In genomic region chr2L:15339601-15340000, dm6 we compare ENCODE assay signal across 1 fruit fly cellular context.
TF ChIP-seq lines count a peak whose summit lies in the region.

No protein-coding gene starts in this region.

TF ChIP-seq in whole organism, embryonic, 481 proteins besides CTCF, POLR2A, EP300 and RAD21 (continued from another document and continues in another):
- no peak for TF ChIP-seq Dip3 (GFP tag; optimal IDR thresholded peaks at IDR 0.05; lab: Kevin White, UChicago)
- no peak for TF ChIP-seq Sin3A (optimal IDR thresholded peaks at IDR 0.05; lab: Kevin White, UChicago)
- TF ChIP-seq hkb (optimal IDR thresholded peaks at IDR 0.05; lab: Kevin White, UChicago) = no peak
- TF ChIP-seq hkb (GFP tag; IDR thresholded peaks at IDR 0.05; lab: Robert Waterston, UW) = no peak
- no peak for TF ChIP-seq MESR4 (GFP tag; optimal IDR thresholded peaks at IDR 0.05; lab: Kevin White, UChicago)
- 0 out of 3 replicates have a peak, but pooled peaks have one; percentile 19 for TF ChIP-seq dysf (GFP tag; IDR thresholded peaks at IDR 0.05; lab: Robert Waterston, UW)
- TF ChIP-seq CG4707 (GFP tag; optimal IDR thresholded peaks at IDR 0.05; lab: Kevin White, UChicago) = no peak
- TF ChIP-seq trh (GFP tag; optimal IDR thresholded peaks at IDR 0.05; lab: Kevin White, UChicago) = no peak
- no peak for TF ChIP-seq HmgZ (tag; optimal IDR thresholded peaks at IDR 0.05; lab: Kevin White, UChicago)
- no peak for TF ChIP-seq dan (GFP tag; IDR thresholded peaks at IDR 0.05; lab: Robert Waterston, UW)
- TF ChIP-seq chinmo (GFP tag; IDR thresholded peaks at IDR 0.05; lab: Robert Waterston, UW; ENCODE audit: partially characterized antibody) = peak; percentile 61; the same call in 2 of the 4 replicates
- TF ChIP-seq CG6272 (GFP tag; IDR thresholded peaks at IDR 0.05; lab: Robert Waterston, UW) = no peak
- no peak for TF ChIP-seq pnt (GFP tag; optimal IDR thresholded peaks at IDR 0.05; lab: Kevin White, UChicago)
- TF ChIP-seq CG11695 (GFP tag; IDR thresholded peaks at IDR 0.05; lab: Robert Waterston, UW) = no peak
- no peak for TF ChIP-seq oc (tag; optimal IDR thresholded peaks at IDR 0.05; lab: Kevin White, UChicago)
- peak; percentile 65 for TF ChIP-seq CG1832 (GFP tag; optimal IDR thresholded peaks at IDR 0.05; lab: Kevin White, UChicago)
- TF ChIP-seq Atf-2 (GFP tag; optimal IDR thresholded peaks at IDR 0.05; lab: Kevin White, UChicago) = no peak
- no peak for TF ChIP-seq chn (GFP tag; optimal IDR thresholded peaks at IDR 0.05; lab: Kevin White, UChicago)
- TF ChIP-seq CG3163 (GFP tag; optimal IDR thresholded peaks at IDR 0.05; lab: Kevin White, UChicago) = no peak
- peak; percentile 84 for TF ChIP-seq Vsx1 (GFP tag; optimal IDR thresholded peaks at IDR 0.05; lab: Kevin White, UChicago)
- no peak for TF ChIP-seq gro (GFP tag; optimal IDR thresholded peaks at IDR 0.05; lab: Kevin White, UChicago)
- no peak for TF ChIP-seq CG5180 (GFP tag; optimal IDR thresholded peaks at IDR 0.05; lab: Kevin White, UChicago)
- TF ChIP-seq otp (GFP tag; IDR thresholded peaks at IDR 0.05; lab: Robert Waterston, UW) = peak; percentile 31; the same call in 1 of the 3 replicates
- no peak for TF ChIP-seq B-H1 (GFP tag; IDR thresholded peaks at IDR 0.05; lab: Robert Waterston, UW)
- TF ChIP-seq gfzf (GFP tag; optimal IDR thresholded peaks at IDR 0.05; lab: Kevin White, UChicago) = no peak
- no peak for TF ChIP-seq CG12769 (tag; optimal IDR thresholded peaks at IDR 0.05; lab: Kevin White, UChicago)
- no peak for TF ChIP-seq odd (GFP tag; optimal IDR thresholded peaks at IDR 0.05; lab: Kevin White, UChicago)
- peak; percentile 73 for TF ChIP-seq Deaf1 (tag; optimal IDR thresholded peaks at IDR 0.05; lab: Kevin White, UChicago)
- TF ChIP-seq exex (tag; optimal IDR thresholded peaks at IDR 0.05; lab: Kevin White, UChicago) = no peak
- TF ChIP-seq tgo (GFP tag; IDR thresholded peaks at IDR 0.05; lab: Robert Waterston, UW) = no peak
- TF ChIP-seq Mad (GFP tag; optimal IDR thresholded peaks at IDR 0.05; lab: Kevin White, UChicago) = no peak
- TF ChIP-seq gsb (GFP tag; IDR thresholded peaks at IDR 0.05; lab: Robert Waterston, UW) = no peak
- peak; percentile 33 to 38 for TF ChIP-seq Trl (optimal IDR thresholded peaks at IDR 0.05; lab: Kevin White, UChicago)
- no peak for TF ChIP-seq Trl (GFP tag; optimal IDR thresholded peaks at IDR 0.05; lab: Kevin White, UChicago)
- no peak for TF ChIP-seq ranshi (GFP tag; IDR thresholded peaks at IDR 0.05; lab: Robert Waterston, UW)
- TF ChIP-seq grau (tag; optimal IDR thresholded peaks at IDR 0.05; lab: Kevin White, UChicago) = no peak
- 0 out of 2 replicates have a peak, but pooled peaks have one; percentile 20 for TF ChIP-seq ttk (GFP tag; IDR thresholded peaks at IDR 0.05; lab: Robert Waterston, UW)
- TF ChIP-seq CG1024 (GFP tag; IDR thresholded peaks at IDR 0.05; lab: Robert Waterston, UW) = no peak
- no peak for TF ChIP-seq CG1233 (GFP tag; optimal IDR thresholded peaks at IDR 0.05; lab: Kevin White, UChicago)
- TF ChIP-seq E2f1 (GFP tag; IDR thresholded peaks at IDR 0.05; lab: Robert Waterston, UW) = no peak
- no peak for TF ChIP-seq CG10274 (GFP tag; optimal IDR thresholded peaks at IDR 0.05; lab: Kevin White, UChicago)
- TF ChIP-seq Hr51 (GFP tag; optimal IDR thresholded peaks at IDR 0.05; lab: Kevin White, UChicago) = no peak
- TF ChIP-seq sd (tag; optimal IDR thresholded peaks at IDR 0.05; lab: Kevin White, UChicago) = peak; percentile 38
- no peak for TF ChIP-seq croc (GFP tag; conservative IDR thresholded peaks at IDR 0.05; lab: Robert Waterston, UW)
- no peak for TF ChIP-seq CG3281 (GFP tag; optimal IDR thresholded peaks at IDR 0.05; lab: Kevin White, UChicago)
- TF ChIP-seq Lhr (GFP tag; optimal IDR thresholded peaks at IDR 0.05; lab: Kevin White, UChicago) = no peak
- TF ChIP-seq bowl (GFP tag; IDR thresholded peaks at IDR 0.05; lab: Robert Waterston, UW) = no peak
- no peak for TF ChIP-seq CG17612 (GFP tag; IDR thresholded peaks at IDR 0.05; lab: Robert Waterston, UW)
- no peak for TF ChIP-seq CG10565 (GFP tag; optimal IDR thresholded peaks at IDR 0.05; lab: Kevin White, UChicago)
- TF ChIP-seq run (tag; optimal IDR thresholded peaks at IDR 0.05; lab: Kevin White, UChicago) = no peak
- TF ChIP-seq Dad (GFP tag; optimal IDR thresholded peaks at IDR 0.05; lab: Kevin White, UChicago) = no peak
- no peak for TF ChIP-seq sim (GFP tag; IDR thresholded peaks at IDR 0.05; lab: Robert Waterston, UW)
- TF ChIP-seq CG17385 (GFP tag; optimal IDR thresholded peaks at IDR 0.05; lab: Kevin White, UChicago) = no peak
- no peak for TF ChIP-seq MTF-1 (GFP tag; optimal IDR thresholded peaks at IDR 0.05; lab: Kevin White, UChicago; ENCODE audit: borderline replicate concordance)
- no peak for TF ChIP-seq lov (optimal IDR thresholded peaks at IDR 0.05; lab: Kevin White, UChicago)
- peak; percentile 43; the same call in 1 of the 3 replicates for TF ChIP-seq lov (GFP tag; IDR thresholded peaks at IDR 0.05; lab: Robert Waterston, UW)
- no peak for TF ChIP-seq Drgx (GFP tag; IDR thresholded peaks at IDR 0.05; lab: Robert Waterston, UW)
- no peak for TF ChIP-seq CG7987 (GFP tag; optimal IDR thresholded peaks at IDR 0.05; lab: Kevin White, UChicago)
- no peak for TF ChIP-seq HLHmδ (GFP tag; optimal IDR thresholded peaks at IDR 0.05; lab: Kevin White, UChicago)
- no peak for TF ChIP-seq Hr78 (GFP tag; optimal IDR thresholded peaks at IDR 0.05; lab: Kevin White, UChicago)
- no peak for TF ChIP-seq Bgb (GFP tag; IDR thresholded peaks at IDR 0.05; lab: Robert Waterston, UW; ENCODE audit: partially characterized antibody)
- TF ChIP-seq CG10462 (GFP tag; optimal IDR thresholded peaks at IDR 0.05; lab: Kevin White, UChicago) = no peak
- no peak for TF ChIP-seq Oaz (GFP tag; IDR thresholded peaks at IDR 0.05; lab: Robert Waterston, UW)
- TF ChIP-seq sna (GFP tag; IDR thresholded peaks at IDR 0.05; lab: Robert Waterston, UW; ENCODE audit: partially characterized antibody) = peak; percentile 47; the same call in 1 of the 2 replicates
- TF ChIP-seq NC2β (GFP tag; optimal IDR thresholded peaks at IDR 0.05; lab: Kevin White, UChicago) = no peak
- no peak for TF ChIP-seq dimm (GFP tag; IDR thresholded peaks at IDR 0.05; lab: Robert Waterston, UW)
- TF ChIP-seq Asciz (GFP tag; optimal IDR thresholded peaks at IDR 0.05; lab: Kevin White, UChicago) = no peak
- no peak for TF ChIP-seq pfk (GFP tag; optimal IDR thresholded peaks at IDR 0.05; lab: Kevin White, UChicago)
- TF ChIP-seq crol (GFP tag; IDR thresholded peaks at IDR 0.05; lab: Robert Waterston, UW) = peak; percentile 87
- no peak for TF ChIP-seq CG2129 (GFP tag; IDR thresholded peaks at IDR 0.05; lab: Robert Waterston, UW; ENCODE audit: partially characterized antibody)
- TF ChIP-seq fd96Cb (tag; optimal IDR thresholded peaks at IDR 0.05; lab: Kevin White, UChicago) = no peak
- no peak for TF ChIP-seq HmgD (GFP tag; optimal IDR thresholded peaks at IDR 0.05; lab: Kevin White, UChicago)
- no peak for TF ChIP-seq Antp (GFP tag; optimal IDR thresholded peaks at IDR 0.05; lab: Kevin White, UChicago)
- no peak for TF ChIP-seq Tbp (GFP tag; optimal IDR thresholded peaks at IDR 0.05; lab: Kevin White, UChicago)
- TF ChIP-seq Rfx (GFP tag; IDR thresholded peaks at IDR 0.05; lab: Robert Waterston, UW) = 0 out of 2 replicates have a peak, but pooled peaks have one; percentile 31
- no peak for TF ChIP-seq CG6254 (GFP tag; optimal IDR thresholded peaks at IDR 0.05; lab: Kevin White, UChicago)
- no peak for TF ChIP-seq aop (GFP tag; IDR thresholded peaks at IDR 0.05; lab: Robert Waterston, UW)
- TF ChIP-seq knrl (GFP tag; IDR thresholded peaks at IDR 0.05; lab: Robert Waterston, UW; ENCODE audit: partially characterized antibody) = no peak
- no peak for TF ChIP-seq CG30431 (GFP tag; optimal IDR thresholded peaks at IDR 0.05; lab: Kevin White, UChicago)
- TF ChIP-seq Hr3 (GFP tag; optimal IDR thresholded peaks at IDR 0.05; lab: Kevin White, UChicago) = no peak
- no peak for TF ChIP-seq CG6854 (GFP tag; optimal IDR thresholded peaks at IDR 0.05; lab: Kevin White, UChicago)
- no peak for TF ChIP-seq stc (GFP tag; IDR thresholded peaks at IDR 0.05; lab: Robert Waterston, UW)
- no peak for TF ChIP-seq CG15601 (tag; optimal IDR thresholded peaks at IDR 0.05; lab: Kevin White, UChicago)
- TF ChIP-seq CG2712 (tag; optimal IDR thresholded peaks at IDR 0.05; lab: Kevin White, UChicago) = no peak
- TF ChIP-seq Dip2 (GFP tag; IDR thresholded peaks at IDR 0.05; lab: Robert Waterston, UW) = no peak
- TF ChIP-seq jigr1 (GFP tag; IDR thresholded peaks at IDR 0.05; lab: Robert Waterston, UW) = no peak
- no peak for TF ChIP-seq psq (GFP tag; optimal IDR thresholded peaks at IDR 0.05; lab: Kevin White, UChicago)
- TF ChIP-seq CG14441 (GFP tag; IDR thresholded peaks at IDR 0.05; lab: Robert Waterston, UW) = no peak
- TF ChIP-seq chif (GFP tag; optimal IDR thresholded peaks at IDR 0.05; lab: Kevin White, UChicago) = no peak
- no peak for TF ChIP-seq CG18011 (GFP tag; optimal IDR thresholded peaks at IDR 0.05; lab: Kevin White, UChicago)
- TF ChIP-seq Nf-YA (GFP tag; IDR thresholded peaks at IDR 0.05; lab: Robert Waterston, UW) = no peak
- no peak for TF ChIP-seq CG18476 (GFP tag; optimal IDR thresholded peaks at IDR 0.05; lab: Kevin White, UChicago)
- TF ChIP-seq Ravus (GFP tag; IDR thresholded peaks at IDR 0.05; lab: Robert Waterston, UW) = no peak
- no peak for TF ChIP-seq sens (GFP tag; lab: Kevin White, UChicago)
- no peak for TF ChIP-seq CG3847 (GFP tag; IDR thresholded peaks at IDR 0.05; lab: Robert Waterston, UW)
- TF ChIP-seq Nf-YB (GFP tag; optimal IDR thresholded peaks at IDR 0.05; lab: Kevin White, UChicago) = peak; percentile 92
- TF ChIP-seq CG32532 (GFP tag; IDR thresholded peaks at IDR 0.05; lab: Robert Waterston, UW) = no peak
- TF ChIP-seq nau (GFP tag; optimal IDR thresholded peaks at IDR 0.05; lab: Kevin White, UChicago) = no peak
- TF ChIP-seq Myb (GFP tag; optimal IDR thresholded peaks at IDR 0.05; lab: Kevin White, UChicago) = no peak
- TF ChIP-seq HLH4C (GFP tag; IDR thresholded peaks at IDR 0.05; lab: Robert Waterston, UW; ENCODE audit: partially characterized antibody) = no peak
- TF ChIP-seq CG15479 (GFP tag; optimal IDR thresholded peaks at IDR 0.05; lab: Kevin White, UChicago) = no peak
- TF ChIP-seq vvl (GFP tag; IDR thresholded peaks at IDR 0.05; lab: Robert Waterston, UW) = peak; percentile 43; the same call in 1 of the 2 replicates
- TF ChIP-seq Atf6 (GFP tag; IDR thresholded peaks at IDR 0.05; lab: Robert Waterston, UW) = no peak
- TF ChIP-seq CG6813 (GFP tag; optimal IDR thresholded peaks at IDR 0.05; lab: Kevin White, UChicago) = no peak
- no peak for TF ChIP-seq CkIIα-i1 (GFP tag; IDR thresholded peaks at IDR 0.05; lab: Robert Waterston, UW)
- no peak for TF ChIP-seq caup (GFP tag; optimal IDR thresholded peaks at IDR 0.05; lab: Kevin White, UChicago; ENCODE audit: severe bottlenecking)
- no peak for TF ChIP-seq Hmx (GFP tag; optimal IDR thresholded peaks at IDR 0.05; lab: Kevin White, UChicago)
- no peak for TF ChIP-seq CG8089 (GFP tag; optimal IDR thresholded peaks at IDR 0.05; lab: Kevin White, UChicago)
- TF ChIP-seq gce (GFP tag; IDR thresholded peaks at IDR 0.05; lab: Robert Waterston, UW) = no peak
- no peak for TF ChIP-seq sug (tag; optimal IDR thresholded peaks at IDR 0.05; lab: Kevin White, UChicago)
- no peak for TF ChIP-seq wdn (GFP tag; IDR thresholded peaks at IDR 0.05; lab: Robert Waterston, UW)
- no peak for TF ChIP-seq corto (GFP tag; optimal IDR thresholded peaks at IDR 0.05; lab: Kevin White, UChicago)
- no peak for TF ChIP-seq CG7745 (tag; optimal IDR thresholded peaks at IDR 0.05; lab: Kevin White, UChicago)
- TF ChIP-seq Gsc (GFP tag; IDR thresholded peaks at IDR 0.05; lab: Robert Waterston, UW) = no peak
- no peak for TF ChIP-seq CG13424 (tag; optimal IDR thresholded peaks at IDR 0.05; lab: Kevin White, UChicago)
- TF ChIP-seq usp (GFP tag; optimal IDR thresholded peaks at IDR 0.05; lab: Kevin White, UChicago) = no peak
- TF ChIP-seq lola (GFP tag; optimal IDR thresholded peaks at IDR 0.05; lab: Kevin White, UChicago) = no peak
- no peak for TF ChIP-seq Scr (GFP tag; IDR thresholded peaks at IDR 0.05; lab: Robert Waterston, UW; ENCODE audit: partially characterized antibody)
- TF ChIP-seq Adf1 (GFP tag; IDR thresholded peaks at IDR 0.05; lab: Robert Waterston, UW) = no peak
- no peak for TF ChIP-seq CG2678 (tag; optimal IDR thresholded peaks at IDR 0.05; lab: Kevin White, UChicago)
- no peak for TF ChIP-seq repo (GFP tag; optimal IDR thresholded peaks at IDR 0.05; lab: Kevin White, UChicago)
- no peak for TF ChIP-seq so (GFP tag; IDR thresholded peaks at IDR 0.05; lab: Robert Waterston, UW)
- no peak for TF ChIP-seq CG12299 (tag; optimal IDR thresholded peaks at IDR 0.05; lab: Kevin White, UChicago)
- TF ChIP-seq Elba2 (GFP tag; optimal IDR thresholded peaks at IDR 0.05; lab: Kevin White, UChicago) = no peak
- TF ChIP-seq CG15514 (GFP tag; optimal IDR thresholded peaks at IDR 0.05; lab: Kevin White, UChicago) = no peak
- TF ChIP-seq gt (GFP tag; IDR thresholded peaks at IDR 0.05; lab: Robert Waterston, UW) = no peak
- no peak for TF ChIP-seq E2f2 (GFP tag; IDR thresholded peaks at IDR 0.05; lab: Robert Waterston, UW)
- no peak for TF ChIP-seq CG8290 (GFP tag; optimal IDR thresholded peaks at IDR 0.05; lab: Kevin White, UChicago)
- TF ChIP-seq CG8290 (tag; optimal IDR thresholded peaks at IDR 0.05; lab: Kevin White, UChicago) = no peak
- TF ChIP-seq z (GFP tag; IDR thresholded peaks at IDR 0.05; lab: Robert Waterston, UW) = peak; percentile 64; the same call in 1 of the 3 replicates
- no peak for TF ChIP-seq CG9876 (GFP tag; optimal IDR thresholded peaks at IDR 0.05; lab: Kevin White, UChicago)
- TF ChIP-seq nmo (GFP tag; optimal IDR thresholded peaks at IDR 0.05; lab: Kevin White, UChicago) = no peak
- TF ChIP-seq CG13624 (GFP tag; optimal IDR thresholded peaks at IDR 0.05; lab: Kevin White, UChicago) = no peak
- TF ChIP-seq wor (GFP tag; IDR thresholded peaks at IDR 0.05; lab: Robert Waterston, UW) = no peak
- TF ChIP-seq Fer1 (GFP tag; optimal IDR thresholded peaks at IDR 0.05; lab: Kevin White, UChicago) = no peak
- no peak for TF ChIP-seq Hr39 (optimal IDR thresholded peaks at IDR 0.05; lab: Kevin White, UChicago)
- TF ChIP-seq Xbp1 (GFP tag; optimal IDR thresholded peaks at IDR 0.05; lab: Kevin White, UChicago) = no peak
- TF ChIP-seq CG17361 (GFP tag; IDR thresholded peaks at IDR 0.05; lab: Robert Waterston, UW) = no peak
- no peak for TF ChIP-seq emc (GFP tag; optimal IDR thresholded peaks at IDR 0.05; lab: Kevin White, UChicago)
- no peak for TF ChIP-seq CG8281 (tag; optimal IDR thresholded peaks at IDR 0.05; lab: Kevin White, UChicago)
